Fruit fly (Drosophila melanogaster) whole organism: ENCODE measurements around the gene CG3337.

Experiments used
- CG8478 ChIP-seq: fragments of >200 bp; optimal IDR thresholded peaks from 2 replicates; lab custom pipeline; 2018; ENCODE audit warnings: inconsistent platforms
- Dll ChIP-seq: fragments of >200 bp; optimal IDR thresholded peaks from 2 replicates; lab custom pipeline; 2017
- psq ChIP-seq: fragments of >200 bp; optimal IDR thresholded peaks from 2 replicates; lab custom pipeline; 2017

dm6 chr3R:21188540-21189276, 34.7 kb downstream of the CG3337 start:
- no peak for TF ChIP-seq psq (lab: Kevin White, UChicago)
- TF ChIP-seq CG8478 (lab: Kevin White, UChicago): no peak
- no peak for TF ChIP-seq Dll (lab: Kevin White, UChicago)
